Fruit fly (Drosophila melanogaster) whole organism, prepupa: ENCODE data around the gene CG10274.
A peak's percentile ranks its signal among the peaks of the same experiment; 100 is the strongest.

ENCODE experiments used
- CG10631 ChIP-seq: fragments of 200-800 bp; sonication (Bioruptor generic); optimal IDR thresholded peaks from 2 replicates; lab custom pipeline; 2016; ENCODE audit warnings: missing biosample characterization, missing genetic modification characterization
- CG10669 ChIP-seq: fragments of 200-800 bp; sonication (Bioruptor generic); optimal IDR thresholded peaks from 3 replicates; lab custom pipeline; 2018; ENCODE audit warnings: missing biosample characterization, mild to moderate bottlenecking, missing genetic modification characterization, moderate library complexity
- CG11294 ChIP-seq: fragments of 200-800 bp; sonication (Bioruptor generic); IDR thresholded peaks from 2 replicates; pipeline ENCODE4 v1.3.6; 2022; ENCODE audit warnings: missing biosample characterization, missing genetic modification characterization
- CG11762 ChIP-seq: fragments of 200-800 bp; sonication (Bioruptor generic); optimal IDR thresholded peaks from 3 replicates; lab custom pipeline; 2016; ENCODE audit warnings: missing biosample characterization, missing genetic modification characterization; ENCODE audit not compliant: insufficient read depth
- CG15336 ChIP-seq: fragments of 200-800 bp; sonication (Bioruptor generic); IDR thresholded peaks from 2 replicates; pipeline ENCODE4 v1.3.6; 2022; ENCODE audit warnings: missing biosample characterization, missing genetic modification characterization
- CG16779 ChIP-seq: fragments of 200-800 bp; sonication (Bioruptor generic); optimal IDR thresholded peaks from 3 replicates; lab custom pipeline; 2017; ENCODE audit warnings: missing biosample characterization, mild to moderate bottlenecking, missing genetic modification characterization
- CG31627 ChIP-seq: fragments of 200-800 bp; sonication (Bioruptor generic); optimal IDR thresholded peaks from 3 replicates; lab custom pipeline; 2016; ENCODE audit warnings: missing biosample characterization, missing genetic modification characterization
- CG32006 ChIP-seq: fragments of 200-800 bp; sonication (Bioruptor generic); optimal IDR thresholded peaks from 3 replicates; lab custom pipeline; 2017; ENCODE audit warnings: missing biosample characterization, mild to moderate bottlenecking, missing genetic modification characterization
- CG4318 ChIP-seq: fragments of 200-800 bp; sonication (Bioruptor generic); optimal IDR thresholded peaks from 3 replicates; lab custom pipeline; 2017; ENCODE audit warnings: missing biosample characterization, mild to moderate bottlenecking, missing genetic modification characterization
- CG6163 ChIP-seq: fragments of 200-800 bp; sonication (Bioruptor generic); IDR thresholded peaks from 3 replicates; pipeline ENCODE4 v1.3.6; 2022; ENCODE audit warnings: missing biosample characterization, missing genetic modification characterization
- CG6808 ChIP-seq: fragments of 200-800 bp; sonication (Bioruptor generic); optimal IDR thresholded peaks from 3 replicates; lab custom pipeline; 2017; ENCODE audit warnings: missing biosample characterization, missing genetic modification characterization, mild to moderate bottlenecking, moderate library complexity, missing genetic modification reagents
- CG6854 ChIP-seq: fragments of 200-800 bp; sonication (Bioruptor generic); optimal IDR thresholded peaks from 2 replicates; lab custom pipeline; 2017; ENCODE audit warnings: missing biosample characterization, mild to moderate bottlenecking, missing genetic modification characterization
- CG7368 ChIP-seq: fragments of 200-800 bp; sonication (Bioruptor generic); optimal IDR thresholded peaks from 3 replicates; lab custom pipeline; 2016; ENCODE audit warnings: missing biosample characterization, missing genetic modification characterization
- CG8119 ChIP-seq: fragments of 200-800 bp; sonication (Bioruptor generic); IDR thresholded peaks from 3 replicates; pipeline ENCODE4 v1.3.6; 2022; ENCODE audit warnings: missing biosample characterization, missing genetic modification characterization
- CG8319 ChIP-seq: fragments of 200-800 bp; sonication (Bioruptor generic); optimal IDR thresholded peaks from 3 replicates; lab custom pipeline; 2016; ENCODE audit warnings: missing biosample characterization, missing genetic modification characterization
- CG8632 ChIP-seq: fragments of 200-800 bp; sonication (Bioruptor generic); optimal IDR thresholded peaks from 3 replicates; lab custom pipeline; 2016; ENCODE audit warnings: missing biosample characterization, missing genetic modification characterization
- CG9139 ChIP-seq: fragments of 200-800 bp; sonication (Bioruptor generic); optimal IDR thresholded peaks from 3 replicates; lab custom pipeline; 2017; ENCODE audit warnings: missing biosample characterization, mild to moderate bottlenecking, missing genetic modification characterization
- Eip78C ChIP-seq: fragments of 200-800 bp; sonication (Bioruptor generic); peaks from one replicate; lab custom pipeline; 2016; ENCODE audit warnings: missing biosample characterization, missing genetic modification characterization
- Eip93F ChIP-seq: fragments of 200-800 bp; sonication (Bioruptor generic); optimal IDR thresholded peaks from 2 replicates; lab custom pipeline; 2016; ENCODE audit warnings: missing biosample characterization, mild to moderate bottlenecking, missing genetic modification characterization
- Ets21C ChIP-seq: fragments of 200-800 bp; sonication (Bioruptor generic); optimal IDR thresholded peaks from 3 replicates; lab custom pipeline; 2016; ENCODE audit warnings: missing biosample characterization, missing genetic modification characterization
- Ets96B ChIP-seq: fragments of 200-800 bp; optimal IDR thresholded peaks from 2 replicates; lab custom pipeline; 2019; ENCODE audit warnings: missing biosample characterization, mild to moderate bottlenecking, missing genetic modification characterization, moderate library complexity
- Hr38 ChIP-seq: sonication (Bioruptor generic); optimal IDR thresholded peaks from 2 replicates; lab custom pipeline; 2016; ENCODE audit warnings: missing biosample characterization, missing genetic modification characterization
- Hr39 ChIP-seq: fragments of 200-800 bp; sonication (Bioruptor generic); optimal IDR thresholded peaks from 2 replicates; lab custom pipeline; 2016; ENCODE audit warnings: missing biosample characterization, missing genetic modification characterization
- Lpt ChIP-seq: fragments of 200-800 bp; sonication (Bioruptor generic); optimal IDR thresholded peaks from 3 replicates; lab custom pipeline; 2016; ENCODE audit warnings: missing biosample characterization, missing genetic modification characterization
- Met ChIP-seq: fragments of 200-800 bp; sonication (Bioruptor generic); optimal IDR thresholded peaks from 3 replicates; lab custom pipeline; 2016; ENCODE audit warnings: missing biosample characterization, missing genetic modification characterization
- Smox ChIP-seq: fragments of 200-800 bp; sonication (Bioruptor generic); optimal IDR thresholded peaks from 3 replicates; lab custom pipeline; 2016; ENCODE audit warnings: missing biosample characterization, missing genetic modification characterization
- Sox14 ChIP-seq: fragments of 200-800 bp; sonication (Bioruptor generic); optimal IDR thresholded peaks from 3 replicates; lab custom pipeline; 2016; ENCODE audit warnings: missing biosample characterization, missing genetic modification characterization
- Sox15 ChIP-seq: fragments of 200-800 bp; sonication (Bioruptor generic); optimal IDR thresholded peaks from 3 replicates; lab custom pipeline; 2016; ENCODE audit warnings: missing biosample characterization, missing genetic modification characterization
- achi ChIP-seq: fragments of 200-800 bp; sonication (Bioruptor generic); optimal IDR thresholded peaks from 3 replicates; lab custom pipeline; 2016; ENCODE audit warnings: missing biosample characterization, missing genetic modification characterization
- cyc ChIP-seq: fragments of 200-800 bp; sonication (Bioruptor generic); optimal IDR thresholded peaks from 3 replicates; lab custom pipeline; 2016; ENCODE audit warnings: missing biosample characterization, missing genetic modification characterization
- dac ChIP-seq: fragments of 200-800 bp; sonication (Bioruptor generic); optimal IDR thresholded peaks from 2 replicates; lab custom pipeline; 2017; ENCODE audit warnings: missing biosample characterization, mild to moderate bottlenecking, missing genetic modification characterization
- dsx ChIP-seq: fragments of 200-800 bp; optimal IDR thresholded peaks from 3 replicates; lab custom pipeline; 2019; ENCODE audit warnings: missing biosample characterization, mild to moderate bottlenecking, missing genetic modification characterization, moderate library complexity; ENCODE audit not compliant: poor library complexity, severe bottlenecking
- eg ChIP-seq: fragments of 200-800 bp; sonication (Bioruptor generic); IDR thresholded peaks from 3 replicates; pipeline ENCODE4 v1.3.6; 2022; ENCODE audit warnings: missing biosample characterization, missing genetic modification characterization
- esn ChIP-seq: fragments of 200-800 bp; sonication (Bioruptor generic); optimal IDR thresholded peaks from 2 replicates; lab custom pipeline; 2016; ENCODE audit warnings: missing biosample characterization, mild to moderate bottlenecking, missing genetic modification characterization, moderate library complexity
- fd59A ChIP-seq: fragments of 200-800 bp; sonication (Bioruptor generic); optimal IDR thresholded peaks from 2 replicates; lab custom pipeline; 2017; ENCODE audit warnings: missing biosample characterization, mild to moderate bottlenecking, missing genetic modification characterization, missing genetic modification reagents
- fd85E ChIP-seq: fragments of 200-800 bp; sonication (Bioruptor generic); optimal IDR thresholded peaks from 3 replicates; lab custom pipeline; 2016; ENCODE audit warnings: missing biosample characterization, missing genetic modification characterization
- lz ChIP-seq: fragments of 200-800 bp; sonication (Bioruptor generic); optimal IDR thresholded peaks from 3 replicates; lab custom pipeline; 2016; ENCODE audit warnings: missing biosample characterization, missing genetic modification characterization
- pdm3 ChIP-seq: fragments of 200-800 bp; sonication (Bioruptor generic); optimal IDR thresholded peaks from 3 replicates; lab custom pipeline; 2016; ENCODE audit warnings: missing biosample characterization, missing genetic modification characterization
- salr ChIP-seq, 2 experiments: fragments of 200-800 bp; sonication (Bioruptor generic); optimal IDR thresholded peaks; 3 replicates each; lab custom pipeline; 2016 to 2018; ENCODE audit warnings: missing biosample characterization in 2 of 2, missing genetic modification characterization in 2 of 2, mild to moderate bottlenecking in 1 of 2
- spab ChIP-seq: fragments of 200-800 bp; sonication (Bioruptor generic); optimal IDR thresholded peaks from 2 replicates; lab custom pipeline; 2017; ENCODE audit warnings: missing biosample characterization, mild to moderate bottlenecking, missing genetic modification characterization, missing genetic modification reagents
- ss ChIP-seq, 2 experiments: fragments of 200-800 bp; sonication (Bioruptor generic); optimal IDR thresholded peaks; 2 replicates in 1 of 2; 3 replicates in 1 of 2; lab custom pipeline; 2017 to 2018; ENCODE audit warnings: mild to moderate bottlenecking in 2 of 2, missing biosample characterization in 2 of 2, missing genetic modification characterization in 2 of 2, moderate library complexity in 1 of 2
- svp ChIP-seq: fragments of 200-800 bp; sonication (Bioruptor generic); peaks from one replicate; lab custom pipeline; 2016; ENCODE audit warnings: missing biosample characterization, missing genetic modification characterization
- topi ChIP-seq: fragments of 200-800 bp; sonication (Bioruptor generic); optimal IDR thresholded peaks from 3 replicates; lab custom pipeline; 2016; ENCODE audit warnings: missing biosample characterization, missing genetic modification characterization
- vri ChIP-seq: fragments of 200-800 bp; sonication (Bioruptor generic); optimal IDR thresholded peaks from 3 replicates; lab custom pipeline; 2016; ENCODE audit warnings: missing biosample characterization, mild to moderate bottlenecking, missing genetic modification characterization

CG10274 gene

dm6 chr3L:6192822-6193555 lies 11.4 kb upstream of the CG10274 start, which contains the start of the genes Sf3b6 and Tnpo (continued):
- no peak for TF ChIP-seq eg (GFP tag; lab: Robert Waterston, UW)
- TF ChIP-seq vri (GFP tag; lab: Kevin White, UChicago), result no peak
- TF ChIP-seq CG32006 (GFP tag; lab: Kevin White, UChicago), result no peak
- peak; percentile 90 for TF ChIP-seq Sox15 (GFP tag; lab: Kevin White, UChicago)
- no peak for TF ChIP-seq Hr38
- TF ChIP-seq cyc (GFP tag; lab: Kevin White, UChicago), result peak; percentile 79
- peak; percentile 35 for TF ChIP-seq dac
- peak; percentile 74 for TF ChIP-seq topi (GFP tag; lab: Kevin White, UChicago)
- no peak for TF ChIP-seq pdm3 (GFP tag; lab: Kevin White, UChicago)

DNA sequence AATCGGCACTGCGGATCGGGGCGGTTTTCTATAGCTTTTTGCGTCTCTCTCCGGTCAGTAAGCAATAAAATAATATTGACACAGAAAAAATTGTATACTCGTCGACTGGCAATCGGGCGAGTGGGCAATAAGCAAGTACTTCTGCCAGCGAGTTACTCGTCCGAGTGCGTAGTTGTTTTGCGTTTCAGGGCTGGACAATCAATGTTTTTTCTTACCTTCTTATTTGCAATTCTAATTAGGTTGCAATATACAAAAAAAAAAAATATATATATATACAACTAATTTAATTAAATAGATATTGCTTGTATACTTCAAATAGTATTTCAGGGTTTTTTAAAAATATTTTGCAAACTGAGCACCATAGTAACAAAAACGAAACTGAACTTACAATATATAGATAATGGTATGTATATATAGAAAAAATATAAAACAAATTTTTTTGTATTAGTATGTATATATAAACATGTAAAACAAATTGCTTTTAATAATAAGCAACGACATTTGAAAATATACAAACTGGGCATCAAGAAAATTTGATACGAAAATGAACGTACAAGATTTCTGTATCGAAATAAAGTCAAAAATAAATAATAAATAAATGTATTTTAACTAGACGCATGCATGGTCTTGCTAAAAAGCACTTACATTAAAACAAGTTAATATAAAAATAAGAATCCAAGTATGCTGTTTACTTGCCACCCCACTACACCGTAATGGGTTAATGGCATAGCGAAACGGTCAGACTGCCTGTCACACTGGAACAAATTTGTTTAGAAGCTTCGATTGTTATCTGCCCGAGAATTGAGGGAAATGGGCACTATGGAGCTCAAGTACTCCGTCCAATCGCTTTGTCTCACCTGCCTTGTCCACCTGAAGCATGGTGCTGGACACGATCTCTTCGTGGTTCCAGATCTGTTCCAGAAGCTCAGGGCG lies 7.6 kb upstream of the CG10274 start, which contains the start of the genes D19A and CG7386:
TSS of gene D19A (minus strand) at position 129 of the 933 bp plus-strand sequence.
TSS of gene CG7386 (plus strand) at position 751 of the 933 bp plus-strand sequence.
- peak; percentile 69 for TF ChIP-seq pdm3 (GFP tag; lab: Kevin White, UChicago)
- TF ChIP-seq esn (GFP tag; lab: Kevin White, UChicago), result peak; percentile 67
- peak in 1 of 2 experiments; percentile 40 for TF ChIP-seq salr (GFP tag; optimal IDR thresholded peaks at IDR 0.05; lab: Kevin White, UChicago)
- TF ChIP-seq CG9139 (GFP tag; lab: Kevin White, UChicago), result no peak
- TF ChIP-seq ss (GFP tag; optimal IDR thresholded peaks at IDR 0.05; lab: Kevin White, UChicago), result peak; percentile 17 to 35
- TF ChIP-seq CG8119, result peak; percentile 25; the same call in 1 of the 3 replicates
- no peak for TF ChIP-seq fd85E (GFP tag; lab: Kevin White, UChicago)
- peak; percentile 58 for TF ChIP-seq CG10631 (GFP tag; lab: Kevin White, UChicago)
- peak; percentile 50 for TF ChIP-seq Sox14 (GFP tag; lab: Kevin White, UChicago)
- TF ChIP-seq CG11294, result no peak
- peak; percentile 32 for TF ChIP-seq CG8632 (GFP tag; lab: Kevin White, UChicago)
- no peak for TF ChIP-seq CG7368 (GFP tag; lab: Kevin White, UChicago)
- peak; percentile 89 for TF ChIP-seq svp (GFP tag; lab: Kevin White, UChicago)
- peak; percentile 10 for TF ChIP-seq Lpt (GFP tag; lab: Kevin White, UChicago)
- TF ChIP-seq Hr38, result no peak
- TF ChIP-seq fd59A (GFP tag; lab: Kevin White, UChicago), result peak; percentile 1
- peak; percentile 50 for TF ChIP-seq topi (GFP tag; lab: Kevin White, UChicago)
- no peak for TF ChIP-seq CG4318 (GFP tag; lab: Kevin White, UChicago)
- TF ChIP-seq CG31627 (GFP tag; lab: Kevin White, UChicago), result peak; percentile 69
- peak; percentile 56 for TF ChIP-seq lz (GFP tag; lab: Kevin White, UChicago)
- TF ChIP-seq dsx, result peak; percentile 19
- TF ChIP-seq CG10669 (GFP tag; lab: Kevin White, UChicago), result no peak
- TF ChIP-seq CG16779 (tag; lab: Kevin White, UChicago), result no peak
- TF ChIP-seq CG11762 (GFP tag; lab: Kevin White, UChicago), result peak; percentile 25
- TF ChIP-seq vri (GFP tag; lab: Kevin White, UChicago), result no peak
- TF ChIP-seq Eip78C (GFP tag; lab: Kevin White, UChicago), result peak; percentile 61
- TF ChIP-seq CG6854 (GFP tag; lab: Kevin White, UChicago), result no peak
- no peak for TF ChIP-seq CG6808 (GFP tag; lab: Kevin White, UChicago)
- TF ChIP-seq Ets21C, result peak; percentile 46
- TF ChIP-seq cyc (GFP tag; lab: Kevin White, UChicago), result peak; percentile 46
- TF ChIP-seq CG6163, result peak; percentile 66
- TF ChIP-seq spab (GFP tag; lab: Kevin White, UChicago), result no peak
- TF ChIP-seq Eip93F, result no peak
- TF ChIP-seq achi, result peak; percentile 56
- peak; percentile 59 for TF ChIP-seq Met
- TF ChIP-seq CG15336 (GFP tag; lab: Robert Waterston, UW), result peak; percentile 50
- peak; percentile 71 for TF ChIP-seq Hr39 (GFP tag; lab: Kevin White, UChicago)
- TF ChIP-seq Ets96B (tag; lab: Kevin White, UChicago), result peak; percentile 11
- peak; percentile 53; the same call in 2 of the 3 replicates for TF ChIP-seq eg (GFP tag; lab: Robert Waterston, UW)
- peak; percentile 56 for TF ChIP-seq CG32006 (GFP tag; lab: Kevin White, UChicago)
- TF ChIP-seq CG8319 (GFP tag; lab: Kevin White, UChicago), result no peak
- peak; percentile 20 for TF ChIP-seq Sox15 (GFP tag; lab: Kevin White, UChicago)
- no peak for TF ChIP-seq Smox (GFP tag; lab: Kevin White, UChicago)
